Worm (Caenorhabditis elegans) whole organism, L3 larva: ENCODE measurements around the gene skr-13.
"Not testable (repeated sequence)": the region's sequence is repeated elsewhere in the genome, so short reads cannot be mapped to it uniquely, and the experiment has no call there.

ENCODE experiments used
- ZK546.5 ChIP-seq: sonication (generic microtip); optimal IDR thresholded peaks from 2 replicates; lab custom pipeline; 2017; ENCODE audit warnings: missing biosample characterization, missing genetic modification characterization
- aly-2 ChIP-seq: fragments of 150-350 bp; optimal IDR thresholded peaks from 2 replicates; lab custom pipeline; 2014; ENCODE audit warnings: missing biosample characterization, missing genetic modification characterization
- ceh-9 ChIP-seq: sonication (generic microtip); optimal IDR thresholded peaks from 2 replicates; lab custom pipeline; 2018; ENCODE audit warnings: missing biosample characterization, missing genetic modification characterization
- daf-12 ChIP-seq: fragments of 150-350 bp; optimal IDR thresholded peaks from 2 replicates; lab custom pipeline; 2014; ENCODE audit warnings: missing biosample characterization, missing genetic modification reagents, missing genetic modification characterization
- elt-1 ChIP-seq: fragments of 150-350 bp; optimal IDR thresholded peaks from 2 replicates; lab custom pipeline; 2014; ENCODE audit warnings: missing biosample characterization, missing genetic modification characterization
- elt-2 ChIP-seq: sonication (generic microtip); optimal IDR thresholded peaks from 2 replicates; lab custom pipeline; 2016; ENCODE audit warnings: missing genetic modification reagents, mild to moderate bottlenecking, missing genetic modification characterization, missing compliant biosample characterization
- elt-3 ChIP-seq, 3 experiments: fragments of 150-350 bp in 1 of 3; sonication (generic microtip) in 2 of 3; optimal IDR thresholded peaks; 2 replicates in 2 of 3; 4 replicates in 1 of 3; lab custom pipeline; 2014 to 2017; ENCODE audit warnings: missing biosample characterization in 3 of 3, missing genetic modification characterization in 3 of 3
- fkh-2 ChIP-seq: fragments of 150-350 bp; optimal IDR thresholded peaks from 2 replicates; lab custom pipeline; 2014; ENCODE audit warnings: missing biosample characterization, missing genetic modification reagents, missing genetic modification characterization
- hmg-11 ChIP-seq: sonication (generic microtip); optimal IDR thresholded peaks from 2 replicates; lab custom pipeline; 2016; ENCODE audit warnings: missing genetic modification characterization, missing compliant biosample characterization
- jun-1 ChIP-seq: fragments of 150-350 bp; optimal IDR thresholded peaks from 2 replicates; lab custom pipeline; 2014; ENCODE audit warnings: missing biosample characterization, missing genetic modification reagents, missing genetic modification characterization
- lin-15B ChIP-seq: fragments of 150-350 bp; optimal IDR thresholded peaks from 2 replicates; lab custom pipeline; 2014; ENCODE audit warnings: missing biosample characterization, missing genetic modification characterization
- lin-39 ChIP-seq: fragments of 150-350 bp; optimal IDR thresholded peaks from 2 replicates; lab custom pipeline; 2018; ENCODE audit warnings: missing biosample characterization, missing genetic modification reagents, missing genetic modification characterization
- lsy-12 ChIP-seq: sonication (generic microtip); optimal IDR thresholded peaks from 2 replicates; lab custom pipeline; 2016; ENCODE audit warnings: mild to moderate bottlenecking, missing genetic modification characterization, missing compliant biosample characterization
- mdl-1 ChIP-seq: fragments of 150-350 bp; optimal IDR thresholded peaks from 2 replicates; lab custom pipeline; 2014; ENCODE audit warnings: missing biosample characterization, missing genetic modification characterization
- mml-1 ChIP-seq: fragments of 150-350 bp; sonication (generic microtip); optimal IDR thresholded peaks from 3 replicates; lab custom pipeline; 2014; ENCODE audit warnings: missing biosample characterization, missing genetic modification characterization
- nfya-1 ChIP-seq: sonication (generic microtip); optimal IDR thresholded peaks from 2 replicates; lab custom pipeline; 2017; ENCODE audit warnings: missing genetic modification characterization, mild to moderate bottlenecking, missing compliant biosample characterization, antibody characterized with exemption, moderate library complexity; ENCODE audit not compliant: insufficient read depth
- nhr-11 ChIP-seq: fragments of 150-350 bp; optimal IDR thresholded peaks from 2 replicates; lab custom pipeline; 2014; ENCODE audit warnings: missing biosample characterization, missing genetic modification characterization
- nhr-23 ChIP-seq: fragments of 150-350 bp; optimal IDR thresholded peaks from 2 replicates; lab custom pipeline; 2014; ENCODE audit warnings: missing biosample characterization, missing genetic modification reagents, missing genetic modification characterization
- nhr-237 ChIP-seq: fragments of 150-350 bp; optimal IDR thresholded peaks from 2 replicates; lab custom pipeline; 2014; ENCODE audit warnings: missing biosample characterization, missing genetic modification characterization
- nhr-25 ChIP-seq: sonication (generic microtip); optimal IDR thresholded peaks from 2 replicates; lab custom pipeline; 2017; ENCODE audit warnings: missing biosample characterization, missing genetic modification characterization
- nhr-28 ChIP-seq: fragments of 150-350 bp; optimal IDR thresholded peaks from 2 replicates; lab custom pipeline; 2014; ENCODE audit warnings: missing biosample characterization, missing genetic modification characterization
- nhr-43 ChIP-seq: sonication (generic microtip); optimal IDR thresholded peaks from 2 replicates; lab custom pipeline; 2016; ENCODE audit warnings: mild to moderate bottlenecking, missing genetic modification characterization, missing compliant biosample characterization; ENCODE audit not compliant: poor library complexity, severe bottlenecking
- nhr-67 ChIP-seq: fragments of 150-350 bp; optimal IDR thresholded peaks from 2 replicates; lab custom pipeline; 2014; ENCODE audit warnings: missing biosample characterization, missing genetic modification characterization
- nhr-76 ChIP-seq: fragments of 150-350 bp; sonication (generic microtip); optimal IDR thresholded peaks from 5 replicates; lab custom pipeline; 2014; ENCODE audit warnings: missing biosample characterization, missing genetic modification characterization
- sea-2 ChIP-seq: fragments of 150-350 bp; sonication (generic microtip); optimal IDR thresholded peaks from 4 replicates; lab custom pipeline; 2014; ENCODE audit warnings: missing biosample characterization, missing genetic modification reagents, missing genetic modification characterization
- skn-1 ChIP-seq: fragments of 150-350 bp; optimal IDR thresholded peaks from 2 replicates; lab custom pipeline; 2014; ENCODE audit warnings: missing biosample characterization, missing genetic modification characterization
- snpc-4 ChIP-seq: fragments of 150-350 bp; optimal IDR thresholded peaks from 2 replicates; lab custom pipeline; 2014; ENCODE audit warnings: missing biosample characterization, missing genetic modification characterization
- tbx-2 ChIP-seq: sonication (generic microtip); optimal IDR thresholded peaks from 2 replicates; lab custom pipeline; 2016; ENCODE audit warnings: mild to moderate bottlenecking, missing genetic modification characterization, missing compliant biosample characterization
- unc-39 ChIP-seq: sonication (generic microtip); optimal IDR thresholded peaks from 4 replicates; lab custom pipeline; 2017; ENCODE audit warnings: missing biosample characterization, missing genetic modification characterization
- unc-62 ChIP-seq: fragments of 150-350 bp; sonication (generic microtip); optimal IDR thresholded peaks from 4 replicates; lab custom pipeline; 2014; ENCODE audit warnings: missing biosample characterization, missing genetic modification reagents, missing genetic modification characterization
- zag-1 ChIP-seq: fragments of 150-350 bp; optimal IDR thresholded peaks from 2 replicates; lab custom pipeline; 2014; ENCODE audit warnings: missing biosample characterization, missing genetic modification characterization
- ztf-11 ChIP-seq: fragments of 150-350 bp; optimal IDR thresholded peaks from 2 replicates; lab custom pipeline; 2014; ENCODE audit warnings: missing biosample characterization, missing genetic modification characterization
- ztf-4 ChIP-seq: fragments of 150-350 bp; optimal IDR thresholded peaks from 2 replicates; lab custom pipeline; 2014; ENCODE audit warnings: missing biosample characterization, missing genetic modification characterization

The skr-13 gene

ce11 chrIV:17165734-17166133 lies 3.3 kb upstream of the skr-13 start, which contains the start of gene skr-8:
skr-8 (minus strand) TSS chrIV:17165834.
- not testable (repeated sequence) for TF ChIP-seq snpc-4 (tag; lab: Kevin White, UChicago); unc-62 (GFP tag; lab: Kevin White, UChicago); elt-1 (tag; lab: Kevin White, UChicago)
- TF ChIP-seq, all 47 proteins: peak for 0; not testable (repeated sequence) for 47

DNA sequence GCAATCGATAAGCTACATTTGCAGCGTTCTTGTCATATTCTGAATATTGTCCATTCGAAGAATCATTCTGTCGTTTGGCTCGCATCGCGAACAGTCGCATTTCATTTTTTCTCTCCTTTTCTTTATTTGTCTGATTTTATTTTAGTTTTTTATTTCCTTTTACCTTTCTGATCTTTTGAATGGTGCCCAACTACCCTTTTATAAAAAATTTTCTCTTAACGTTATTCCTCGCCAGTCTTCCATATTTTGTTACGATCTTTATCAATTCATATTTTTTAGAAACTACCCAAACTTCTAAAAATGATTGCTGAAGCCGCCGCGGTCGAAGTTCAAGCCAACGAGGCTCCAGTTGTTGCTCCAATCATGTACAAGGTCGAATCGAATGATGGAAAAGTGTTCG lies 858 bp upstream of the skr-13 start, which contains the start of gene skr-9:
Gene skr-9, plus strand, starts transcription at position 301 of the 400 bp plus-strand sequence.
- not testable (repeated sequence) for TF ChIP-seq lin-15B, ztf-4, lsy-12 (tag; lab: Kevin White, UChicago)

- TF ChIP-seq nhr-67 (tag; lab: Kevin White, UChicago) = no peak
- no peak for TF ChIP-seq mml-1 (tag; lab: Kevin White, UChicago)
- TF ChIP-seq nhr-28 (tag; lab: Kevin White, UChicago) = no peak
- TF ChIP-seq sea-2 = no peak
- TF ChIP-seq ztf-11 (tag; lab: Kevin White, UChicago) = no peak
- no peak for TF ChIP-seq fkh-2 (tag; lab: Kevin White, UChicago)
- no peak for TF ChIP-seq nhr-237 (tag; lab: Kevin White, UChicago)
- no peak for TF ChIP-seq nfya-1 (tag; lab: Kevin White, UChicago)
- no peak for TF ChIP-seq nhr-76 (tag; lab: Kevin White, UChicago)
- no peak for TF ChIP-seq nhr-11
- no peak for TF ChIP-seq ztf-4 (tag; lab: Kevin White, UChicago)
- TF ChIP-seq lsy-12 (tag; lab: Kevin White, UChicago) = no peak
- TF ChIP-seq aly-2 (tag; lab: Kevin White, UChicago) = no peak
- TF ChIP-seq elt-1 (tag; lab: Kevin White, UChicago) = no peak
- TF ChIP-seq lin-15B (tag; lab: Kevin White, UChicago) = no peak
- TF ChIP-seq elt-3 (tag; optimal IDR thresholded peaks at IDR 0.05; lab: Kevin White, UChicago) = no peak
- TF ChIP-seq unc-39 = no peak
- TF ChIP-seq lin-39 (tag; lab: Kevin White, UChicago) = no peak
Observed at ce11 chrIV:17153002-17153401, 9.4 kb downstream of the skr-13 start.

DNA sequence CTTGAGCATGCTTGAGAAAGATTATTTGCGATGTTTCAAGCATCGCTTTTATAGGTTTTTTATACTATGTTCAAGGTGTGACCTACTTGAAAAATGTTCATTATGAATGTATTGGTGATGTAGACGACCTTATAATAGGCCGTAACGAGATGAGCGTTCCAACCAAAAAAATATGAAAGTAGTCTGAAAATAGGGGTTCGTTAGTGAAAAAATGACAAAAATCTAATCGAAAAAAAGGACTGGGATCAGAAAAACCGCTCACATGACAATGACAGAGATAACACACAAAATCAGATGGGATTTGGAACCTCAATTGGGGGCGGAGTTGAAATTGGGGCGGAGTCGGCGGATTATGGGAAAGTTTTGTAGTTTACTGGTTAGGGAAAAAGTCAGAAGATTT lies 11.5 kb downstream of the skr-13 start, which contains the start of gene Y116A8C.40:
Gene Y116A8C.40, minus strand, starts transcription at position 101 of the 400 bp plus-strand sequence.
- TF ChIP-seq ceh-9 (no peak), zag-1 (tag; lab: Kevin White, UChicago) (no peak), elt-2 (no peak), nhr-11 (no peak)

DNA sequence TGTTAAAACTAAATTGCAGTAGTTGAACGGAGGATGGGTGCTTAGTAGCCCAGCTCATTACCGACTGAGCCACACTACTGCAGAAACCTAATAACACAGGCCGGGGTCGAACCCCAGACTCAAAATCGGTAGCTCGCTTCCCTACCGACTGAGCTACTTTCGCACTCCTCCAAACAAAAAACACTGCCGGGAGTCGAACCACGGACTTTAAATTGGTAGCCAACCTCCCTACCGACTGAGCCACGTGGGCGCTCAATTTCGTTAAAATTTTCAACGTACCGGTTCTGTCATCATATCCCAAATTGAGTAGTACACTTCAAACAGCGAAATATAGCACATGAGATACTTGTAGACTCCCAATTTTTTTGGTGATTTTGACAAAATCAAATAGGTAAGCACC lies 12.0 kb downstream of the skr-13 start:
- TF ChIP-seq unc-39 (no peak), tbx-2 (no peak), lin-15B (tag; lab: Kevin White, UChicago) (no peak), elt-3 (tag; optimal IDR thresholded peaks at IDR 0.05; lab: Kevin White, UChicago) (no peak), ceh-9 (no peak), mdl-1 (no peak), nhr-43 (tag; lab: Kevin White, UChicago) (no peak), nhr-237 (tag; lab: Kevin White, UChicago) (no peak), jun-1 (no peak), hmg-11 (tag; lab: Kevin White, UChicago) (no peak), ZK546.5 (tag; lab: Kevin White, UChicago) (no peak), nhr-25 (tag; lab: Kevin White, UChicago) (no peak), skn-1 (tag; lab: Kevin White, UChicago) (no peak), nhr-67 (tag; lab: Kevin White, UChicago) (no peak)

- TF ChIP-seq lin-15B (tag; lab: Kevin White, UChicago) (no peak), elt-2 (no peak), sea-2 (no peak), lsy-12 (tag; lab: Kevin White, UChicago) (no peak), nhr-25 (tag; lab: Kevin White, UChicago) (no peak), hmg-11 (tag; lab: Kevin White, UChicago) (no peak), unc-39 (no peak), ZK546.5 (tag; lab: Kevin White, UChicago) (no peak), daf-12 (tag; lab: Kevin White, UChicago) (no peak), nhr-23 (tag; lab: Kevin White, UChicago) (no peak)
Observed at ce11 chrIV:17131035-17131595, 31.3 kb downstream of the skr-13 start, which contains the start of the genes Y116A8C.37 and Y116A8C.38. Y116A8C.37 (minus strand) TSS chrIV:17131135. Y116A8C.38 (plus strand) TSS chrIV:17131545.
